Fruit fly (Drosophila melanogaster) whole organism, embryonic: Measurements from ENCODE around the gene Rab9Db.

ENCODE experiments used
- Adf1 ChIP-seq: fragments of 200-800 bp; sonication (Bioruptor generic); IDR thresholded peaks from 2 replicates; pipeline ENCODE4 v1.3.6; 2022; ENCODE audit warnings: missing biosample characterization, missing genetic modification characterization
- C15 ChIP-seq: fragments of 200-800 bp; sonication (Bioruptor generic); IDR thresholded peaks from 3 replicates; pipeline ENCODE4 v1.3.6; 2022; ENCODE audit warnings: missing biosample characterization, missing genetic modification characterization
- CG1024 ChIP-seq: fragments of 200-800 bp; sonication (Bioruptor generic); IDR thresholded peaks from 2 replicates; pipeline ENCODE4 v1.3.6; 2022; ENCODE audit warnings: missing biosample characterization, missing genetic modification characterization
- CG13287 ChIP-seq: fragments of 200-800 bp; sonication (Bioruptor generic); IDR thresholded peaks from 2 replicates; pipeline ENCODE4 v1.3.6; 2022; ENCODE audit warnings: missing biosample characterization, missing genetic modification characterization; ENCODE audit not compliant: partially characterized antibody
- CG13624 ChIP-seq: fragments of 200-800 bp; sonication (Bioruptor generic); optimal IDR thresholded peaks from 2 replicates; lab custom pipeline; 2016; ENCODE audit warnings: missing biosample characterization, missing genetic modification characterization
- CG15269 ChIP-seq: fragments of 200-800 bp; sonication (Bioruptor generic); optimal IDR thresholded peaks from 2 replicates; lab custom pipeline; 2018; ENCODE audit warnings: missing biosample characterization, mild to moderate bottlenecking, missing genetic modification characterization, moderate library complexity
- CG15514 ChIP-seq: fragments of 200-800 bp; sonication (Bioruptor generic); optimal IDR thresholded peaks from 3 replicates; lab custom pipeline; 2017; ENCODE audit warnings: missing biosample characterization, missing genetic modification characterization, mild to moderate bottlenecking, moderate library complexity, missing genetic modification reagents
- CG17829 ChIP-seq: fragments of 200-800 bp; optimal IDR thresholded peaks from 2 replicates; lab custom pipeline; 2019; ENCODE audit warnings: missing biosample characterization, mild to moderate bottlenecking, missing genetic modification characterization, moderate library complexity
- CG2712 ChIP-seq: fragments of 200-800 bp; optimal IDR thresholded peaks from 3 replicates; lab custom pipeline; 2019; ENCODE audit warnings: missing biosample characterization, mild to moderate bottlenecking, missing genetic modification characterization, moderate library complexity
- CG30020 ChIP-seq: fragments of 200-800 bp; optimal IDR thresholded peaks from 2 replicates; lab custom pipeline; 2019; ENCODE audit warnings: missing biosample characterization, mild to moderate bottlenecking, missing genetic modification characterization, moderate library complexity
- CG34224 ChIP-seq: fragments of 200-800 bp; sonication (Bioruptor generic); IDR thresholded peaks from 3 replicates; pipeline ENCODE4 v1.3.6; 2022; ENCODE audit warnings: missing biosample characterization, missing genetic modification characterization; ENCODE audit not compliant: partially characterized antibody
- CG4360 ChIP-seq: fragments of 200-800 bp; sonication (Bioruptor generic); IDR thresholded peaks from 2 replicates; pipeline ENCODE4 v1.3.6; 2022; ENCODE audit warnings: missing biosample characterization, missing genetic modification characterization
- CG4617 ChIP-seq: fragments of 200-800 bp; sonication (Bioruptor generic); optimal IDR thresholded peaks from 3 replicates; lab custom pipeline; 2016; ENCODE audit warnings: missing biosample characterization, missing genetic modification characterization, borderline replicate concordance
- CG6689 ChIP-seq: fragments of 200-800 bp; sonication (Bioruptor generic); IDR thresholded peaks from 2 replicates; pipeline ENCODE4 v1.3.6; 2022; ENCODE audit warnings: missing biosample characterization, missing genetic modification characterization
- CG7556 ChIP-seq: fragments of 200-800 bp; sonication (Bioruptor generic); optimal IDR thresholded peaks from 2 replicates; lab custom pipeline; 2017; ENCODE audit warnings: missing biosample characterization, mild to moderate bottlenecking, missing genetic modification characterization
- CG8089 ChIP-seq: fragments of 200-800 bp; sonication (Bioruptor generic); optimal IDR thresholded peaks from 3 replicates; lab custom pipeline; 2016; ENCODE audit warnings: missing biosample characterization, missing genetic modification characterization
- CG8765 ChIP-seq: fragments of 200-800 bp; sonication (Bioruptor generic); IDR thresholded peaks from 2 replicates; pipeline ENCODE4 v1.3.6; 2022; ENCODE audit warnings: missing biosample characterization, missing genetic modification characterization
- CG9932 ChIP-seq: fragments of 200-800 bp; sonication (Bioruptor generic); IDR thresholded peaks from 2 replicates; pipeline ENCODE4 v1.3.6; 2022; ENCODE audit warnings: missing biosample characterization, missing genetic modification characterization
- Dad ChIP-seq: fragments of 200-800 bp; sonication (Bioruptor generic); optimal IDR thresholded peaks from 3 replicates; lab custom pipeline; 2016; ENCODE audit warnings: missing biosample characterization, missing genetic modification characterization
- Ets65A ChIP-seq: fragments of 200-800 bp; sonication (Bioruptor generic); peaks from one replicate; lab custom pipeline; 2016; ENCODE audit warnings: missing biosample characterization, missing genetic modification characterization
- Gsc ChIP-seq: fragments of 200-800 bp; sonication (Bioruptor generic); IDR thresholded peaks from 2 replicates; pipeline ENCODE4 v1.3.6; 2022; ENCODE audit warnings: missing biosample characterization, missing genetic modification characterization
- HLH54F ChIP-seq: fragments of 200-800 bp; sonication (Bioruptor generic); optimal IDR thresholded peaks from 3 replicates; lab custom pipeline; 2016; ENCODE audit warnings: missing biosample characterization, missing genetic modification characterization
- HmgD ChIP-seq: fragments of 200-800 bp; sonication (Bioruptor generic); optimal IDR thresholded peaks from 3 replicates; lab custom pipeline; 2016; ENCODE audit warnings: missing biosample characterization, missing genetic modification characterization
- HmgZ ChIP-seq: fragments of 200-800 bp; sonication (Bioruptor generic); optimal IDR thresholded peaks from 2 replicates; lab custom pipeline; 2018; ENCODE audit warnings: missing biosample characterization, mild to moderate bottlenecking, missing genetic modification characterization
- Hr3 ChIP-seq: fragments of 200-800 bp; sonication (Bioruptor generic); optimal IDR thresholded peaks from 3 replicates; lab custom pipeline; 2016; ENCODE audit warnings: missing biosample characterization, missing genetic modification characterization
- Mes4 ChIP-seq: fragments of 200-800 bp; sonication (Bioruptor generic); optimal IDR thresholded peaks from 2 replicates; lab custom pipeline; 2016; ENCODE audit warnings: missing biosample characterization, missing genetic modification characterization
- Sry-δ ChIP-seq: fragments of 200-800 bp; sonication (Bioruptor generic); optimal IDR thresholded peaks from 2 replicates; lab custom pipeline; 2016; ENCODE audit warnings: missing biosample characterization, missing genetic modification characterization
- TFAM ChIP-seq: fragments of 200-800 bp; sonication (Bioruptor generic); optimal IDR thresholded peaks from 2 replicates; lab custom pipeline; 2017; ENCODE audit warnings: missing biosample characterization, missing genetic modification characterization, inconsistent platforms
- Vsx1 ChIP-seq: fragments of 200-800 bp; sonication (Bioruptor generic); optimal IDR thresholded peaks from 2 replicates; lab custom pipeline; 2017; ENCODE audit warnings: missing biosample characterization, mild to moderate bottlenecking, missing genetic modification characterization, missing genetic modification reagents
- ab ChIP-seq: fragments of 200-800 bp; sonication (Bioruptor generic); optimal IDR thresholded peaks from 2 replicates; lab custom pipeline; 2016; ENCODE audit warnings: missing biosample characterization, missing genetic modification characterization
- ac ChIP-seq: fragments of 200-800 bp; sonication (Bioruptor generic); optimal IDR thresholded peaks from 3 replicates; lab custom pipeline; 2017; ENCODE audit warnings: missing biosample characterization, mild to moderate bottlenecking, missing genetic modification characterization
- ase ChIP-seq: fragments of 200-800 bp; sonication (Bioruptor generic); IDR thresholded peaks from 3 replicates; pipeline ENCODE4 v1.3.6; 2022; ENCODE audit warnings: missing biosample characterization, missing genetic modification characterization
- bcd ChIP-seq: fragments of 200-800 bp; sonication (Bioruptor generic); optimal IDR thresholded peaks from 2 replicates; lab custom pipeline; 2017; ENCODE audit warnings: missing biosample characterization, mild to moderate bottlenecking, missing genetic modification characterization
- bowl ChIP-seq: fragments of 200-800 bp; sonication (Bioruptor generic); IDR thresholded peaks from 2 replicates; pipeline ENCODE4 v1.3.6; 2022; ENCODE audit warnings: missing biosample characterization, missing genetic modification characterization
- chinmo ChIP-seq: fragments of 200-800 bp; sonication (Bioruptor generic); IDR thresholded peaks from 4 replicates; pipeline ENCODE4 v1.3.6; 2022; ENCODE audit warnings: missing biosample characterization, missing genetic modification characterization; ENCODE audit not compliant: partially characterized antibody
- danr ChIP-seq: fragments of 200-800 bp; sonication (Bioruptor generic); IDR thresholded peaks from 2 replicates; pipeline ENCODE4 v1.3.6; 2022; ENCODE audit warnings: missing biosample characterization, missing genetic modification characterization
- dpn ChIP-seq, 2 experiments: fragments of 200-800 bp; sonication (Bioruptor generic); optimal IDR thresholded peaks; 3 replicates each; lab custom pipeline; 2016; ENCODE audit warnings: missing biosample characterization in 2 of 2, missing genetic modification characterization in 2 of 2
- eve ChIP-seq, 2 experiments: fragments of >200 bp; optimal IDR thresholded peaks; 2 replicates each; lab custom pipeline; 2017; ENCODE audit warnings: missing biosample characterization in 2 of 2, missing genetic modification characterization in 2 of 2
- fd102C ChIP-seq: fragments of 200-800 bp; sonication (Bioruptor generic); optimal IDR thresholded peaks from 2 replicates; lab custom pipeline; 2018; ENCODE audit warnings: missing biosample characterization, mild to moderate bottlenecking, missing genetic modification characterization, moderate library complexity
- gro ChIP-seq: fragments of 200-800 bp; sonication (Bioruptor generic); optimal IDR thresholded peaks from 2 replicates; lab custom pipeline; 2016; ENCODE audit warnings: missing biosample characterization, missing genetic modification characterization
- gsb ChIP-seq: fragments of 200-800 bp; sonication (Bioruptor generic); IDR thresholded peaks from 2 replicates; pipeline ENCODE4 v1.3.6; 2022; ENCODE audit warnings: missing biosample characterization, missing genetic modification characterization
- h ChIP-seq: fragments of >200 bp; optimal IDR thresholded peaks from 2 replicates; lab custom pipeline; 2017
- ken ChIP-seq: fragments of 200-800 bp; sonication (Bioruptor generic); IDR thresholded peaks from 3 replicates; pipeline ENCODE4 v1.3.6; 2022; ENCODE audit warnings: missing biosample characterization, missing genetic modification characterization
- lmd ChIP-seq: fragments of 200-800 bp; sonication (Bioruptor generic); IDR thresholded peaks from 2 replicates; pipeline ENCODE4 v1.3.6; 2022; ENCODE audit warnings: missing biosample characterization, missing genetic modification characterization
- nom ChIP-seq: fragments of 200-800 bp; sonication (Bioruptor generic); optimal IDR thresholded peaks from 2 replicates; lab custom pipeline; 2017; ENCODE audit warnings: missing biosample characterization, missing genetic modification characterization, mild to moderate bottlenecking, moderate library complexity, missing genetic modification reagents
- otp ChIP-seq: fragments of 200-800 bp; sonication (Bioruptor generic); IDR thresholded peaks from 3 replicates; pipeline ENCODE4, ENCODE4 v1.3.6; 2022; ENCODE audit warnings: missing biosample characterization, missing genetic modification characterization
- pzg ChIP-seq: fragments of 200-800 bp; sonication (Bioruptor generic); optimal IDR thresholded peaks from 3 replicates; lab custom pipeline; 2018; ENCODE audit warnings: missing biosample characterization, mild to moderate bottlenecking, missing genetic modification characterization, moderate library complexity
- sd ChIP-seq: fragments of 200-800 bp; sonication (Bioruptor generic); optimal IDR thresholded peaks from 3 replicates; lab custom pipeline; 2018; ENCODE audit warnings: missing biosample characterization, mild to moderate bottlenecking, missing genetic modification characterization, moderate library complexity
- sr ChIP-seq: fragments of 200-800 bp; sonication (Bioruptor generic); IDR thresholded peaks from 3 replicates; pipeline ENCODE4 v1.3.6; 2022; ENCODE audit warnings: missing biosample characterization, missing genetic modification characterization
- vnd ChIP-seq: fragments of 200-800 bp; sonication (Bioruptor generic); IDR thresholded peaks from 3 replicates; pipeline ENCODE4 v1.3.6; 2022; ENCODE audit warnings: missing biosample characterization, missing genetic modification characterization; ENCODE audit not compliant: partially characterized antibody
- wor ChIP-seq: fragments of 200-800 bp; sonication (Bioruptor generic); IDR thresholded peaks from 2 replicates; pipeline ENCODE4 v1.3.6; 2022; ENCODE audit warnings: missing biosample characterization, missing genetic modification characterization
- zen2 ChIP-seq: fragments of 200-800 bp; sonication (Bioruptor generic); IDR thresholded peaks from 3 replicates; pipeline ENCODE4 v1.3.6; 2022; ENCODE audit warnings: missing biosample characterization, missing genetic modification characterization; ENCODE audit not compliant: partially characterized antibody

The Rab9Db gene

dm6 chrX:10601479-10601921 lies 21.5 kb downstream of the Rab9Db start (continued):
- no peak for TF ChIP-seq Mes4 (GFP tag; lab: Kevin White, UChicago)
- TF ChIP-seq Gsc (GFP tag; lab: Robert Waterston, UW), result no peak
- TF ChIP-seq lmd (GFP tag; lab: Robert Waterston, UW), result peak; percentile 67
- TF ChIP-seq CG1024 (GFP tag; lab: Robert Waterston, UW), result no peak
- peak; percentile 1 for TF ChIP-seq HLH54F (GFP tag; lab: Kevin White, UChicago)
- no peak for TF ChIP-seq vnd (GFP tag; lab: Robert Waterston, UW)
- no peak for TF ChIP-seq h (lab: Kevin White, UChicago)
- no peak for TF ChIP-seq eve (GFP tag; optimal IDR thresholded peaks at IDR 0.05; lab: Kevin White, UChicago)
- TF ChIP-seq bowl (GFP tag; lab: Robert Waterston, UW), result no peak
- TF ChIP-seq CG13624 (GFP tag; lab: Kevin White, UChicago), result peak; percentile 4
- TF ChIP-seq CG15514, result peak; percentile 12
- TF ChIP-seq sr (GFP tag; lab: Robert Waterston, UW), result no peak
- peak; percentile 44 for TF ChIP-seq bcd (GFP tag; lab: Kevin White, UChicago)
- TF ChIP-seq CG13287 (GFP tag; lab: Robert Waterston, UW), result no peak; the same call in 1 of the 2 replicates
- TF ChIP-seq CG17829 (tag; lab: Kevin White, UChicago), result no peak
- TF ChIP-seq pzg (GFP tag; lab: Kevin White, UChicago), result peak; percentile 20
- no peak for TF ChIP-seq gro
- TF ChIP-seq ase, result peak; percentile 47; the same call in 1 of the 3 replicates
- no peak for TF ChIP-seq CG4617 (GFP tag; lab: Kevin White, UChicago)
- TF ChIP-seq danr (GFP tag; lab: Robert Waterston, UW), result no peak
- TF ChIP-seq chinmo (GFP tag; lab: Robert Waterston, UW), result no peak
- no peak for TF ChIP-seq CG30020 (tag; lab: Kevin White, UChicago)
- TF ChIP-seq wor, result no peak
- no peak for TF ChIP-seq ac (GFP tag; lab: Kevin White, UChicago)
- 0 out of 2 replicates have a peak, but pooled peaks have one; percentile 39 for TF ChIP-seq CG4360 (GFP tag; lab: Robert Waterston, UW)
- peak; percentile 48 for TF ChIP-seq Hr3 (GFP tag; lab: Kevin White, UChicago)
- TF ChIP-seq CG7556, result peak; percentile 30
- no peak for TF ChIP-seq fd102C (GFP tag; lab: Kevin White, UChicago)
- TF ChIP-seq gsb (GFP tag; lab: Robert Waterston, UW), result no peak
- no peak for TF ChIP-seq Dad (GFP tag; lab: Kevin White, UChicago)
- peak; percentile 49 for TF ChIP-seq CG2712 (tag; lab: Kevin White, UChicago)
- 0 out of 3 replicates have a peak, but pooled peaks have one; percentile 14 for TF ChIP-seq ken
- TF ChIP-seq CG6689 (GFP tag; lab: Robert Waterston, UW), result no peak
- TF ChIP-seq otp (GFP tag; lab: Robert Waterston, UW), result no peak
- peak; percentile 2 for TF ChIP-seq HmgZ (tag; lab: Kevin White, UChicago)
- no peak for TF ChIP-seq Vsx1 (GFP tag; lab: Kevin White, UChicago)
- no peak for TF ChIP-seq nom (GFP tag; lab: Kevin White, UChicago)
- no peak for TF ChIP-seq TFAM (GFP tag; lab: Kevin White, UChicago)
- TF ChIP-seq CG8089 (GFP tag; lab: Kevin White, UChicago), result no peak
- no peak for TF ChIP-seq CG34224 (GFP tag; lab: Robert Waterston, UW)
- TF ChIP-seq HmgD (GFP tag; lab: Kevin White, UChicago), result no peak
- no peak for TF ChIP-seq sd (tag; lab: Kevin White, UChicago)
- TF ChIP-seq zen2, result 0 out of 3 replicates have a peak, but pooled peaks have one; percentile 7
- no peak for TF ChIP-seq C15 (GFP tag; lab: Robert Waterston, UW)
- peak; percentile 57 for TF ChIP-seq Sry-δ (GFP tag; lab: Kevin White, UChicago)
- TF ChIP-seq dpn (GFP tag; optimal IDR thresholded peaks at IDR 0.05; lab: Kevin White, UChicago), result peak in 1 of 2 experiments; percentile 40
- TF ChIP-seq CG15269, result peak; percentile 38
- no peak for TF ChIP-seq ab
- peak; percentile 76 for TF ChIP-seq CG9932
- TF ChIP-seq Ets65A (GFP tag; lab: Kevin White, UChicago), result peak; percentile 61
- TF ChIP-seq Adf1 (GFP tag; lab: Robert Waterston, UW), result no peak
- peak; percentile 36; the same call in 1 of the 2 replicates for TF ChIP-seq CG8765 (GFP tag; lab: Robert Waterston, UW)
